Worm (Caenorhabditis elegans) whole organism, L4 larva: ENCODE results near the gene ZK1086.2.

Source experiments
- F37D6.2 ChIP-seq: sonication (generic microtip); optimal IDR thresholded peaks from 2 replicates; lab custom pipeline; 2016; ENCODE audit warnings: mild to moderate bottlenecking, missing genetic modification characterization, missing compliant biosample characterization
- R02D3.7 ChIP-seq: fragments of 150-350 bp; sonication (generic microtip); optimal IDR thresholded peaks from 3 replicates; lab custom pipeline; 2014; ENCODE audit warnings: missing biosample characterization, missing genetic modification characterization
- T20F7.1 ChIP-seq: fragments of 200-800 bp; sonication (Bioruptor generic); optimal IDR thresholded peaks from 2 replicates; lab custom pipeline; 2018; ENCODE audit warnings: mild to moderate bottlenecking, missing genetic modification characterization, missing compliant biosample characterization
- Y48G9A.11 ChIP-seq: fragments of 200-800 bp; sonication (Bioruptor generic); IDR thresholded peaks from 2 replicates; pipeline ENCODE4 v1.3.6; 2022; ENCODE audit warnings: missing genetic modification reagents, missing genetic modification characterization, missing compliant biosample characterization
- arid-1 ChIP-seq: fragments of 200-800 bp; sonication (Bioruptor generic); conservative IDR thresholded peaks from 2 replicates; pipeline ENCODE4 v1.3.6; 2022; ENCODE audit warnings: missing genetic modification reagents, missing genetic modification characterization, missing compliant biosample characterization
- ceh-20 ChIP-seq: fragments of 200-800 bp; sonication (Bioruptor generic); IDR thresholded peaks from 2 replicates; pipeline ENCODE4 v1.3.6; 2022; ENCODE audit warnings: missing genetic modification reagents, missing genetic modification characterization, missing compliant biosample characterization
- ceh-28 ChIP-seq: fragments of 150-350 bp; optimal IDR thresholded peaks from 2 replicates; lab custom pipeline; 2014; ENCODE audit warnings: missing biosample characterization, missing genetic modification reagents, missing genetic modification characterization
- ceh-82 ChIP-seq: sonication (generic microtip); optimal IDR thresholded peaks from 2 replicates; lab custom pipeline; 2017; ENCODE audit warnings: missing biosample characterization, missing genetic modification characterization
- daf-16 ChIP-seq, 3 experiments: sonication (generic microtip); optimal IDR thresholded peaks; 2 replicates each; lab custom pipeline; 2016 to 2017; ENCODE audit warnings: missing genetic modification characterization in 3 of 3, missing genetic modification reagents in 3 of 3, mild to moderate bottlenecking in 2 of 3, missing compliant biosample characterization in 2 of 3, missing biosample characterization in 1 of 3, moderate library complexity in 1 of 3
- dmd-6 ChIP-seq: fragments of 200-800 bp; sonication (Bioruptor generic); IDR thresholded peaks from 2 replicates; pipeline ENCODE4 v1.3.6; 2022; ENCODE audit warnings: missing genetic modification reagents, missing genetic modification characterization, missing compliant biosample characterization
- dmd-8 ChIP-seq: fragments of 200-800 bp; sonication (Bioruptor generic); IDR thresholded peaks from 2 replicates; pipeline ENCODE4 v1.3.6; 2022; ENCODE audit warnings: missing genetic modification characterization, missing compliant biosample characterization
- dve-1 ChIP-seq: sonication (generic microtip); optimal IDR thresholded peaks from 2 replicates; lab custom pipeline; 2017; ENCODE audit warnings: antibody characterized with exemption, mild to moderate bottlenecking, missing genetic modification characterization, missing compliant biosample characterization; ENCODE audit not compliant: insufficient read depth
- egl-27 ChIP-seq: sonication (generic microtip); optimal IDR thresholded peaks from 3 replicates; lab custom pipeline; 2017; ENCODE audit warnings: missing biosample characterization, missing genetic modification reagents, missing genetic modification characterization
- fkh-10 ChIP-seq: fragments of 150-350 bp; optimal IDR thresholded peaks from 2 replicates; lab custom pipeline; 2014; ENCODE audit warnings: missing biosample characterization, missing genetic modification reagents, missing genetic modification characterization
- hlh-11 ChIP-seq: fragments of 200-800 bp; sonication (Bioruptor generic); optimal IDR thresholded peaks from 2 replicates; lab custom pipeline; 2018; ENCODE audit warnings: mild to moderate bottlenecking, missing genetic modification characterization, missing compliant biosample characterization
- hlh-30 ChIP-seq: sonication (generic microtip); optimal IDR thresholded peaks from 2 replicates; lab custom pipeline; 2017; ENCODE audit warnings: antibody characterized with exemption, mild to moderate bottlenecking, missing genetic modification characterization, missing compliant biosample characterization; ENCODE audit not compliant: insufficient read depth
- jun-1 ChIP-seq: fragments of 150-350 bp; optimal IDR thresholded peaks from 2 replicates; lab custom pipeline; 2014; ENCODE audit warnings: missing biosample characterization, missing genetic modification reagents, missing genetic modification characterization
- madf-5 ChIP-seq, 2 experiments: fragments of 200-800 bp; sonication (Bioruptor generic); IDR thresholded peaks; 2 replicates each; pipeline ENCODE4 v1.3.6; 2022; ENCODE audit warnings: missing compliant biosample characterization in 2 of 2, missing genetic modification characterization in 2 of 2
- mdl-1 ChIP-seq, 2 experiments: fragments of 150-350 bp in 1 of 2; sonication (generic microtip) in 1 of 2; optimal IDR thresholded peaks; 2 replicates each; lab custom pipeline; 2014 to 2017; ENCODE audit warnings: missing biosample characterization in 2 of 2, missing genetic modification characterization in 2 of 2
- mdt-29 ChIP-seq: fragments of 200-800 bp; sonication (Bioruptor generic); IDR thresholded peaks from 2 replicates; pipeline ENCODE4 v1.3.6; 2022; ENCODE audit warnings: missing genetic modification reagents, missing genetic modification characterization, missing compliant biosample characterization
- mep-1 ChIP-seq: fragments of 150-350 bp; sonication (generic microtip); optimal IDR thresholded peaks from 3 replicates; lab custom pipeline; 2014; ENCODE audit warnings: missing biosample characterization, missing genetic modification characterization
- nhr-102 ChIP-seq: sonication (generic microtip); optimal IDR thresholded peaks from 2 replicates; lab custom pipeline; 2016; ENCODE audit warnings: mild to moderate bottlenecking, missing genetic modification characterization, moderate library complexity, missing compliant biosample characterization
- nhr-11 ChIP-seq: fragments of 150-350 bp; optimal IDR thresholded peaks from 2 replicates; lab custom pipeline; 2014; ENCODE audit warnings: missing biosample characterization, missing genetic modification characterization
- nhr-111 ChIP-seq: fragments of 200-800 bp; sonication (Bioruptor generic); optimal IDR thresholded peaks from 2 replicates; lab custom pipeline; 2018; ENCODE audit warnings: mild to moderate bottlenecking, missing genetic modification characterization, missing compliant biosample characterization
- nhr-237 ChIP-seq: sonication (generic microtip); optimal IDR thresholded peaks from 2 replicates; lab custom pipeline; 2017; ENCODE audit warnings: missing biosample characterization, missing genetic modification characterization
- nhr-28 ChIP-seq: fragments of 150-350 bp; optimal IDR thresholded peaks from 2 replicates; lab custom pipeline; 2014; ENCODE audit warnings: missing biosample characterization, missing genetic modification characterization
- nhr-41 ChIP-seq: fragments of 200-800 bp; sonication (Bioruptor generic); IDR thresholded peaks from 2 replicates; pipeline ENCODE4 v1.3.6; 2022; ENCODE audit warnings: missing genetic modification reagents, missing genetic modification characterization, missing compliant biosample characterization
- php-3 ChIP-seq: fragments of 200-800 bp; sonication (Bioruptor generic); IDR thresholded peaks from 2 replicates; pipeline ENCODE4 v1.3.6; 2022; ENCODE audit warnings: missing genetic modification reagents, missing genetic modification characterization, missing compliant biosample characterization
- pqm-1 ChIP-seq: sonication (generic microtip); optimal IDR thresholded peaks from 2 replicates; lab custom pipeline; 2017; ENCODE audit warnings: missing biosample characterization, missing genetic modification characterization
- rbr-2 ChIP-seq: sonication (generic microtip); optimal IDR thresholded peaks from 2 replicates; lab custom pipeline; 2016; ENCODE audit warnings: missing genotype, missing genetic modification characterization, missing compliant biosample characterization
- sdz-12 ChIP-seq: fragments of 200-800 bp; sonication (Bioruptor generic); optimal IDR thresholded peaks from 2 replicates; lab custom pipeline; 2018; ENCODE audit warnings: mild to moderate bottlenecking, missing genetic modification characterization, missing compliant biosample characterization
- set-16 ChIP-seq: fragments of 200-800 bp; sonication (Bioruptor generic); IDR thresholded peaks from 2 replicates; pipeline ENCODE4 v1.3.6; 2022; ENCODE audit warnings: missing genetic modification reagents, missing genetic modification characterization, missing compliant biosample characterization
- skn-1 ChIP-seq: fragments of 150-350 bp; optimal IDR thresholded peaks from 2 replicates; lab custom pipeline; 2014; ENCODE audit warnings: missing biosample characterization, missing genetic modification characterization
- spr-3 ChIP-seq: fragments of 200-800 bp; sonication (Bioruptor generic); optimal IDR thresholded peaks from 2 replicates; lab custom pipeline; 2018; ENCODE audit warnings: mild to moderate bottlenecking, missing genetic modification characterization, missing compliant biosample characterization
- tra-1 ChIP-seq: fragments of 200-800 bp; sonication (Bioruptor generic); IDR thresholded peaks from 2 replicates; pipeline ENCODE4 v1.3.6; 2022; ENCODE audit warnings: missing genetic modification reagents, missing genetic modification characterization, missing compliant biosample characterization
- zfp-2 ChIP-seq: sonication (generic microtip); optimal IDR thresholded peaks from 2 replicates; lab custom pipeline; 2016; ENCODE audit warnings: mild to moderate bottlenecking, missing genetic modification characterization, missing compliant biosample characterization

ZK1086.2 gene

ce11 chrX:13803246-13803645, 9.8 kb upstream of the ZK1086.2 start:
- TF ChIP-seq tra-1 (GFP tag; lab: Robert Waterston, UW): no peak
- TF ChIP-seq egl-27 (tag; lab: Kevin White, UChicago): no peak
- TF ChIP-seq pqm-1: peak; percentile 24
- TF ChIP-seq R02D3.7 (tag; lab: Kevin White, UChicago): no peak
- peak; percentile 59 for TF ChIP-seq dmd-6 (GFP tag; lab: Robert Waterston, UW)
- no peak for TF ChIP-seq skn-1
- no peak for TF ChIP-seq daf-16 (GFP tag; optimal IDR thresholded peaks at IDR 0.05; lab: Kevin White, UChicago)
- TF ChIP-seq daf-16 (tag; optimal IDR thresholded peaks at IDR 0.05; lab: Kevin White, UChicago): peak; percentile 33
- TF ChIP-seq mep-1: no peak
- TF ChIP-seq nhr-28: peak; percentile 60
- peak; percentile 65 for TF ChIP-seq dve-1 (tag; lab: Kevin White, UChicago)
- TF ChIP-seq php-3 (GFP tag; lab: Robert Waterston, UW): 0 out of 2 replicates have a peak, but pooled peaks have one; percentile 31
- TF ChIP-seq nhr-41: no peak
- no peak for TF ChIP-seq F37D6.2 (tag; lab: Kevin White, UChicago)
- peak; percentile 73 for TF ChIP-seq hlh-11
- peak; percentile 42 for TF ChIP-seq hlh-30 (tag; lab: Kevin White, UChicago)

- TF ChIP-seq set-16 (GFP tag; lab: Robert Waterston, UW): peak; percentile 56
Observed at ce11 chrX:13795879-13796278, 2.5 kb upstream of the ZK1086.2 start.

- peak; percentile 10; the same call in 1 of the 2 replicates for TF ChIP-seq mdt-29 (GFP tag; lab: Robert Waterston, UW)
- 0 out of 4 replicates have a peak, but pooled peaks of 1 of the 2 experiments have one; percentile 12 for TF ChIP-seq madf-5 (GFP tag; IDR thresholded peaks at IDR 0.05; lab: Robert Waterston, UW)
Observed at ce11 chrX:13795329-13795728, 1.9 kb upstream of the ZK1086.2 start.

ce11 chrX:13790532-13790931, 2.9 kb downstream of the ZK1086.2 start, which contains the start of gene ZK1086.3:
Gene ZK1086.3 (plus strand): TSS chrX:13790832.
- TF ChIP-seq hlh-30 (tag; lab: Kevin White, UChicago) (no peak), sdz-12 (GFP tag; lab: Kevin White, UChicago) (no peak), daf-16 (GFP tag; optimal IDR thresholded peaks at IDR 0.05; lab: Kevin White, UChicago) (no peak), daf-16 (tag; optimal IDR thresholded peaks at IDR 0.05; lab: Kevin White, UChicago) (no peak), ceh-28 (no peak)

- TF ChIP-seq ceh-20 (GFP tag; lab: Robert Waterston, UW) (no peak), jun-1 (no peak), nhr-237 (tag; lab: Kevin White, UChicago) (no peak), zfp-2 (no peak), rbr-2 (tag; lab: Kevin White, UChicago) (no peak), dmd-8 (GFP tag; lab: Robert Waterston, UW) (no peak), spr-3 (GFP tag; lab: Kevin White, UChicago) (no peak), sdz-12 (GFP tag; lab: Kevin White, UChicago) (no peak), mdl-1 (tag; optimal IDR thresholded peaks at IDR 0.05; lab: Kevin White, UChicago) (no peak), nhr-111 (no peak), arid-1 (no peak), dve-1 (tag; lab: Kevin White, UChicago) (no peak), nhr-102 (tag; lab: Kevin White, UChicago) (no peak), nhr-11 (tag; lab: Kevin White, UChicago) (no peak), set-16 (GFP tag; lab: Robert Waterston, UW) (no peak), fkh-10 (GFP tag; lab: Kevin White, UChicago) (no peak), ceh-82 (tag; lab: Kevin White, UChicago) (no peak), Y48G9A.11 (GFP tag; lab: Robert Waterston, UW) (no peak), T20F7.1 (GFP tag; lab: Kevin White, UChicago) (no peak), skn-1 (no peak)
Observed at ce11 chrX:13785268-13785667, 8.2 kb downstream of the ZK1086.2 start, which contains the start of gene F55F3.4. Gene F55F3.4 (plus strand): TSS chrX:13785568.
